Worm (Caenorhabditis elegans): Measurements from ENCODE around the gene tat-1.

tat-1 gene

DNA sequence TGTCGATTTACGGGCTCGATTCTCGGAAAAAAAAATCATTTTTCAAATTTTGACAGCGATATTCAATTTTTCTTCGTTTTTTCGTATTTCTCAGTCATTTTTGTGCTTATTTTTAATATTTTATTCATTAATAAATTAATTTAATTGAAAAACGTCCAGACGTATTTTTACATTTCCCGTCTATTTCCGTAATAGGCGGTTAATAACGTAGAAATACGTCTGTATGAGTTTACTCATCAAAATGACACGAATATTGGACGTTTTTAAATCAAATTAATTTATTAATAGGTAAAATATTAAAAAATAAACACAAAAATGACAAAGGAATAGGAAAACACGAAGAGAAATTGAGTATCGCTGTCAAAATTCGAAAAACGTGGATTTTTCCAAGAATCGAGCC is 3.1 kb upstream of the tat-1 start:
- TF ChIP-seq mep-1 (tag; optimal IDR thresholded peaks at IDR 0.05) (peak; percentile 28), mxl-2 (GFP tag; conservative IDR thresholded peaks at IDR 0.05) (no peak)

DNA sequence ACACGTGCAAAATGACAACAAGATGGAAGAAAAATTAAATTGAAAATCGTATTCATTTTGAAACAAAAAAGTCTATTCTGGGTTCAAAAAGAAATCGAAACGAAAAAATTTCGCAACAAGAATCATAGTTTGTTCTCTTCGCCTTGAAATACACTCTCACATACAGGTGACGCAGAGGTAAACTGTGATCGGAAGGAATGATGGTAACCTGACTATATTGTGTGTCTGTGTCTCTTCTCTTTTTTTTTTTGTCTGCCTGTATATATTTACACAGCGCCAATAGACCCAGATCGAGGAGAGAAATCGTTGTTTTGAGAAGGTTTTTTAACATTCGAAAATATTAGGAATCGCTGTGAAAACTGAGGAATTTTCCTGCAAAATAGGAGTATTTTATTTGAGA is 2.5 kb upstream of the tat-1 start:
- TF ChIP-seq madf-9 (GFP tag; conservative IDR thresholded peaks at IDR 0.05) (no peak), sdz-12 (GFP tag; optimal IDR thresholded peaks at IDR 0.05) (no peak), nhr-77 (tag; optimal IDR thresholded peaks at IDR 0.05) (peak; percentile 70), lsy-2 (tag; optimal IDR thresholded peaks at IDR 0.05) (peak in 1 of 2 experiments; percentile 44), hlh-11 (tag; optimal IDR thresholded peaks at IDR 0.05) (peak; percentile 66), F37D6.2 (tag; optimal IDR thresholded peaks at IDR 0.05) (no peak), zfp-3 (GFP tag; conservative IDR thresholded peaks at IDR 0.05) (no peak), mes-2 (tag; optimal IDR thresholded peaks at IDR 0.05; ENCODE audit: poor library complexity, severe bottlenecking) (peak; percentile 35), ZK546.5 (tag; optimal IDR thresholded peaks at IDR 0.05) (no peak), pha-4 (GFP tag; IDR thresholded peaks at IDR 0.05) (no peak), pha-4 (tag; optimal IDR thresholded peaks at IDR 0.05) (peak; percentile 63), cey-2 (tag; optimal IDR thresholded peaks at IDR 0.05; ENCODE audit: borderline replicate concordance, insufficient read depth) (no peak), Y105C5A.15 (GFP tag; IDR thresholded peaks at IDR 0.05) (no peak), dpl-1 (GFP tag; optimal IDR thresholded peaks at IDR 0.05) (peak; percentile 49), ZK337.2 (GFP tag; IDR thresholded peaks at IDR 0.05) (no peak), Y48G9A.11 (GFP tag; IDR thresholded peaks at IDR 0.05) (no peak), dve-1 (tag; optimal IDR thresholded peaks at IDR 0.05; ENCODE audit: insufficient read depth) (peak; percentile 72), dmd-6 (GFP tag; IDR thresholded peaks at IDR 0.05) (peak; percentile 68), pqm-1 (tag; optimal IDR thresholded peaks at IDR 0.05) (peak; percentile 70), hlh-30 (tag; optimal IDR thresholded peaks at IDR 0.05; ENCODE audit: insufficient read depth) (peak; percentile 85), nhr-28 (tag; optimal IDR thresholded peaks at IDR 0.05) (peak; percentile 89), daf-16 (GFP tag; optimal IDR thresholded peaks at IDR 0.05) (no peak), daf-16 (tag; optimal IDR thresholded peaks at IDR 0.05) (peak; percentile 44), mep-1 (tag; optimal IDR thresholded peaks at IDR 0.05) (peak; percentile 41), dmd-9 (GFP tag; IDR thresholded peaks at IDR 0.05) (no peak), arid-1 (GFP tag; conservative IDR thresholded peaks at IDR 0.05) (no peak), nhr-6 (tag; optimal IDR thresholded peaks at IDR 0.05) (peak; percentile 83), unc-62 (GFP tag; optimal IDR thresholded peaks at IDR 0.05 in 1 of 2) (peak in 1 of 2 experiments; percentile 7), unc-62 (tag; optimal IDR thresholded peaks at IDR 0.05) (no peak)

DNA sequence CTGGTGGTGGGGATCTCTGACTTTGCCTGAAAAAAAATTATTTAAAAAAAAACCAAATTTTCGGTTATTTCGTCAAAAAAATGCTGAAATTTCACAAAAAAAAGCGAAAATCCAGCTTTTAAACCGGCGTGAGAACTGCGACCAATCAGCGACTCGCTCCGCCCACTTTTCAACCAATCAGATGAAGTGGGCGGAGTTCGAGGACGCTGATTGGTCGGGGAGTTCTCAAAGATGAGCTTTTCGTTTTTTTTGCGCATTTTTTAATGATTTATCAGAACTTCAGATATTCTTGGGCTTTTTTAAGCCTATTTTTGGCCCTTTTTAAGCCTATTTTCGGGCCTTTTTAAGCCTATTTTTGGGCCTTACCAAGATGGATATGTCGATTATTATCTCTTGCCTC is 1.3 kb downstream of the tat-1 start:
- TF ChIP-seq ceh-32 (tag; optimal IDR thresholded peaks at IDR 0.05; ENCODE audit: poor library complexity) (no peak), unc-62 (GFP tag; optimal IDR thresholded peaks at IDR 0.05 in 1 of 2) (no peak), unc-62 (tag; optimal IDR thresholded peaks at IDR 0.05) (no peak), nhr-111 (GFP tag; optimal IDR thresholded peaks at IDR 0.05) (no peak), Y48G9A.11 (GFP tag; IDR thresholded peaks at IDR 0.05) (no peak), Y105C5A.15 (GFP tag; IDR thresholded peaks at IDR 0.05) (no peak), madf-5 (GFP tag; IDR thresholded peaks at IDR 0.05) (no peak), zip-2 (tag; optimal IDR thresholded peaks at IDR 0.05) (no peak), mes-2 (tag; optimal IDR thresholded peaks at IDR 0.05; ENCODE audit: poor library complexity, severe bottlenecking) (no peak)

DNA sequence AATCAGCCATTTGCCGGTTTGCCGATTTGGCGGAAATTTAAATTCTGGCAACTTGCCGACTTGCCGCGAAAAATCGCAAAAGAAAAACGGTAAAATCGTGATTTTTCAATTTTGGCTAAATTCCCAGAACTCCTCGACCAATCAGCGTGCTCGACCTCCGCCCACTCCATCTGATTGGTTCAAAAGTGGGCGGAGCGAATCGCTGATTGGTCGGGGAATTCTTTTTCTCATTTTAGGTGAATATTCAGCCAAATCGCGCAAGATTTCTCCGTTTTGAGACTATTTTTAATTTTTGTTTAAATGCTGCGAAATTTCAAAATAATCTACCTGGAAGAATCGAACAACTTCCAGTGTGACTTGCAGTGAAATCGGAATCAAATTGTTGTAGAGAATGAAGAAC is 7.0 kb downstream of the tat-1 start:
- no peak for TF ChIP-seq zip-11 (GFP tag; IDR thresholded peaks at IDR 0.05)
- TF ChIP-seq hmg-1.1 (GFP tag; IDR thresholded peaks at IDR 0.05): no peak
- no peak for TF ChIP-seq pha-4 (GFP tag; IDR thresholded peaks at IDR 0.05)
- TF ChIP-seq pha-4 (tag; optimal IDR thresholded peaks at IDR 0.05): no peak
- no peak for TF ChIP-seq mes-2 (tag; optimal IDR thresholded peaks at IDR 0.05; ENCODE audit: poor library complexity, severe bottlenecking)
- no peak for TF ChIP-seq dve-1 (tag; optimal IDR thresholded peaks at IDR 0.05; ENCODE audit: insufficient read depth)
- TF ChIP-seq daf-8 (GFP tag; IDR thresholded peaks at IDR 0.05): no peak
- TF ChIP-seq ZK546.5 (tag; optimal IDR thresholded peaks at IDR 0.05): no peak
- TF ChIP-seq ama-1 (optimal IDR thresholded peaks at IDR 0.05): no peak
- no peak for TF ChIP-seq zag-1 (tag; optimal IDR thresholded peaks at IDR 0.05)
- TF ChIP-seq mdl-1 (tag; optimal IDR thresholded peaks at IDR 0.05): no peak
- no peak for TF ChIP-seq php-3 (GFP tag; IDR thresholded peaks at IDR 0.05)
